Fruit fly (Drosophila melanogaster): Measurements from ENCODE around the gene CG31998.

The CG31998 gene

dm6 chr4:225824-226223, 20.1 kb upstream of the CG31998 start:
- TF ChIP-seq Dfd (GFP tag; optimal IDR thresholded peaks at IDR 0.05) = no peak
- no peak for TF ChIP-seq Dif (GFP tag; optimal IDR thresholded peaks at IDR 0.05; ENCODE audit: partially characterized antibody)
- TF ChIP-seq dsf (GFP tag; optimal IDR thresholded peaks at IDR 0.05; ENCODE audit: borderline replicate concordance) = no peak
- peak; percentile 16 for TF ChIP-seq Hnf4 (GFP tag; optimal IDR thresholded peaks at IDR 0.05)
- TF ChIP-seq CG32264 (GFP tag; optimal IDR thresholded peaks at IDR 0.05) = no peak
- TF ChIP-seq foxo (GFP tag; optimal IDR thresholded peaks at IDR 0.05) = no peak
- no peak for TF ChIP-seq OdsH (GFP tag; optimal IDR thresholded peaks at IDR 0.05)

dm6 chr4:210011-210649, 4.4 kb upstream of the CG31998 start, which contains the start of gene Crk:
Gene Crk (plus strand): TSS chr4:210224.
- TF ChIP-seq brk (GFP tag; optimal IDR thresholded peaks at IDR 0.05) (peak; percentile 35), Hnf4 (GFP tag; optimal IDR thresholded peaks at IDR 0.05) (peak; percentile 4), CrebA (GFP tag; optimal IDR thresholded peaks at IDR 0.05; ENCODE audit: borderline replicate concordance) (no peak), Hr78 (GFP tag; optimal IDR thresholded peaks at IDR 0.05) (peak; percentile 91), Hr83 (GFP tag; optimal IDR thresholded peaks at IDR 0.05; ENCODE audit: poor library complexity, severe bottlenecking) (peak; percentile 28), GATAd (GFP tag; optimal IDR thresholded peaks at IDR 0.05) (no peak), Vsx2 (GFP tag; optimal IDR thresholded peaks at IDR 0.05; ENCODE audit: partially characterized antibody) (no peak), Jra (GFP tag; optimal IDR thresholded peaks at IDR 0.05) (no peak), lola (GFP tag; optimal IDR thresholded peaks at IDR 0.05) (peak; percentile 90), Myc (optimal IDR thresholded peaks at IDR 0.05) (peak; percentile 19), pan (optimal IDR thresholded peaks at IDR 0.05) (no peak), usp (GFP tag; optimal IDR thresholded peaks at IDR 0.05) (no peak), woc (GFP tag; optimal IDR thresholded peaks at IDR 0.05) (peak; percentile 86), N (GFP tag; optimal IDR thresholded peaks at IDR 0.05) (peak; percentile 99), psq (GFP tag; optimal IDR thresholded peaks at IDR 0.05) (no peak), dmrt93B (GFP tag; optimal IDR thresholded peaks at IDR 0.05) (no peak), Rel (GFP tag; optimal IDR thresholded peaks at IDR 0.05) (no peak), Rel (tag; optimal IDR thresholded peaks at IDR 0.05) (no peak)

dm6 chr4:193386-194334, 12.1 kb downstream of the CG31998 start, which contains the start of gene Abcd1:
Gene Abcd1 (minus strand): TSS chr4:193829.
- TF ChIP-seq N (GFP tag; optimal IDR thresholded peaks at IDR 0.05) (peak; percentile 52), woc (GFP tag; optimal IDR thresholded peaks at IDR 0.05) (peak; percentile 69), CG32264 (GFP tag; optimal IDR thresholded peaks at IDR 0.05) (no peak)

dm6 chr4:192540-192939, 13.2 kb downstream of the CG31998 start:
- TF ChIP-seq ey (GFP tag; optimal IDR thresholded peaks at IDR 0.05) = no peak
- no peak for TF ChIP-seq Mio (GFP tag; optimal IDR thresholded peaks at IDR 0.05)
- TF ChIP-seq Abd-B (GFP tag; optimal IDR thresholded peaks at IDR 0.05) = no peak
- TF ChIP-seq dl (GFP tag; optimal IDR thresholded peaks at IDR 0.05; ENCODE audit: insufficient read depth in 1 of 2, partially characterized antibody in 2 of 2) = no peak
- no peak for TF ChIP-seq fru (GFP tag; optimal IDR thresholded peaks at IDR 0.05)
- no peak for TF ChIP-seq jim (GFP tag; optimal IDR thresholded peaks at IDR 0.05)
- TF ChIP-seq Sp1 (GFP tag; optimal IDR thresholded peaks at IDR 0.05) = no peak
- no peak for TF ChIP-seq Hnf4 (GFP tag; optimal IDR thresholded peaks at IDR 0.05)
- no peak for TF ChIP-seq Vsx2 (GFP tag; optimal IDR thresholded peaks at IDR 0.05; ENCODE audit: partially characterized antibody)
- TF ChIP-seq dsf (GFP tag; optimal IDR thresholded peaks at IDR 0.05; ENCODE audit: borderline replicate concordance) = no peak
- no peak for TF ChIP-seq lola (GFP tag; optimal IDR thresholded peaks at IDR 0.05)
- no peak for TF ChIP-seq CG9705 (GFP tag; optimal IDR thresholded peaks at IDR 0.05)
- TF ChIP-seq N (GFP tag; optimal IDR thresholded peaks at IDR 0.05) = no peak
- no peak for TF ChIP-seq woc (GFP tag; optimal IDR thresholded peaks at IDR 0.05)
- TF ChIP-seq CrebA (GFP tag; optimal IDR thresholded peaks at IDR 0.05; ENCODE audit: borderline replicate concordance) = no peak
- no peak for TF ChIP-seq tai (GFP tag; optimal IDR thresholded peaks at IDR 0.05)
- no peak for TF ChIP-seq rgr (GFP tag; optimal IDR thresholded peaks at IDR 0.05)

Data from whole organism, wandering third instar larva.